Fruit fly (Drosophila melanogaster): ENCODE results near the gene alpha-Est10.

Gene alpha-Est10

dm6 chr3R:7506314-7506988 lies 12.8 kb upstream of the alpha-Est10 start (continued):
- TF ChIP-seq CG15479 (GFP tag; optimal IDR thresholded peaks at IDR 0.05), result no peak
- TF ChIP-seq ttk (GFP tag; IDR thresholded peaks at IDR 0.05), result no peak
- TF ChIP-seq HLH4C (GFP tag; IDR thresholded peaks at IDR 0.05; ENCODE audit: partially characterized antibody), result no peak
- peak; percentile 98 for TF ChIP-seq Ets65A (GFP tag)
- peak; percentile 51 for TF ChIP-seq CG12299 (tag; optimal IDR thresholded peaks at IDR 0.05)
- no peak for TF ChIP-seq jigr1 (GFP tag; IDR thresholded peaks at IDR 0.05)
- peak; percentile 26 for TF ChIP-seq CG4328 (GFP tag; optimal IDR thresholded peaks at IDR 0.05)
- TF ChIP-seq YL-1 (GFP tag; optimal IDR thresholded peaks at IDR 0.05), result no peak
- peak; percentile 78 for TF ChIP-seq D19B (GFP tag; optimal IDR thresholded peaks at IDR 0.05)
- peak; percentile 90 for TF ChIP-seq CG7786 (GFP tag; optimal IDR thresholded peaks at IDR 0.05)
- peak; percentile 64; the same call in 1 of the 3 replicates for TF ChIP-seq CG3726 (GFP tag; IDR thresholded peaks at IDR 0.05)
- TF ChIP-seq mld (GFP tag; IDR thresholded peaks at IDR 0.05; ENCODE audit: partially characterized antibody), result no peak
- peak; percentile 62 for TF ChIP-seq Atf-2 (GFP tag; optimal IDR thresholded peaks at IDR 0.05)
- TF ChIP-seq CG12155 (GFP tag; optimal IDR thresholded peaks at IDR 0.05), result peak; percentile 88
- no peak for TF ChIP-seq CG15073 (GFP tag; optimal IDR thresholded peaks at IDR 0.05)
- peak; percentile 83 for TF ChIP-seq CG9609 (GFP tag; optimal IDR thresholded peaks at IDR 0.05)
- TF ChIP-seq esg (GFP tag; conservative IDR thresholded peaks at IDR 0.05), result peak; percentile 70
- TF ChIP-seq pzg (GFP tag; optimal IDR thresholded peaks at IDR 0.05), result peak; percentile 14
- TF ChIP-seq Rx (GFP tag; IDR thresholded peaks at IDR 0.05), result no peak
- TF ChIP-seq lbe (GFP tag; optimal IDR thresholded peaks at IDR 0.05), result no peak
- peak; percentile 60 for TF ChIP-seq CG34376 (GFP tag; optimal IDR thresholded peaks at IDR 0.05)
- TF ChIP-seq CG3847 (GFP tag; IDR thresholded peaks at IDR 0.05), result peak; percentile 93
- TF ChIP-seq Dref (GFP tag; IDR thresholded peaks at IDR 0.05), result peak; percentile 30; the same call in 1 of the 2 replicates
- no peak for TF ChIP-seq CG5953 (GFP tag; IDR thresholded peaks at IDR 0.05)
- TF ChIP-seq sqz (GFP tag; optimal IDR thresholded peaks at IDR 0.05), result no peak
- TF ChIP-seq CG2875 (GFP tag; optimal IDR thresholded peaks at IDR 0.05), result no peak
- peak; percentile 34; the same call in 1 of the 2 replicates for TF ChIP-seq CG8765 (GFP tag; IDR thresholded peaks at IDR 0.05)
- TF ChIP-seq CG7745 (tag; optimal IDR thresholded peaks at IDR 0.05), result no peak
- TF ChIP-seq CG31441 (GFP tag; IDR thresholded peaks at IDR 0.05), result peak; percentile 38; the same call in 1 of the 2 replicates
- no peak; the same call in 1 of the 3 replicates for TF ChIP-seq ase (GFP tag; IDR thresholded peaks at IDR 0.05)
- TF ChIP-seq zf30C (GFP tag; optimal IDR thresholded peaks at IDR 0.05), result no peak
- peak; percentile 59 for TF ChIP-seq Deaf1 (tag; optimal IDR thresholded peaks at IDR 0.05)
- peak; percentile 72 for TF ChIP-seq CG6854 (GFP tag; optimal IDR thresholded peaks at IDR 0.05)
- 0 out of 2 replicates have a peak, but pooled peaks have one; percentile 21 for TF ChIP-seq CkIIα-i1 (GFP tag; IDR thresholded peaks at IDR 0.05)
- peak; percentile 82 for TF ChIP-seq Max (GFP tag; optimal IDR thresholded peaks at IDR 0.05)
- peak; percentile 55 for TF ChIP-seq CG8089 (GFP tag; optimal IDR thresholded peaks at IDR 0.05)
- TF ChIP-seq Blimp-1 (GFP tag; optimal IDR thresholded peaks at IDR 0.05), result no peak
- TF ChIP-seq CG2199 (GFP tag; IDR thresholded peaks at IDR 0.05), result no peak
- TF ChIP-seq CG14667 (GFP tag; IDR thresholded peaks at IDR 0.05), result peak; percentile 53; the same call in 1 of the 2 replicates
- no peak for TF ChIP-seq CG13287 (GFP tag; IDR thresholded peaks at IDR 0.05; ENCODE audit: partially characterized antibody)
- no peak for TF ChIP-seq Lim3 (GFP tag; IDR thresholded peaks at IDR 0.05)
- no peak for TF ChIP-seq fd102C (GFP tag; optimal IDR thresholded peaks at IDR 0.05)
- peak; percentile 82 for TF ChIP-seq CG1792 (GFP tag; optimal IDR thresholded peaks at IDR 0.05)
- peak; percentile 84 for TF ChIP-seq bcd (GFP tag; optimal IDR thresholded peaks at IDR 0.05)
- peak; percentile 25 for TF ChIP-seq CG18262 (tag; optimal IDR thresholded peaks at IDR 0.05)
- no peak for TF ChIP-seq ato (GFP tag; IDR thresholded peaks at IDR 0.05; ENCODE audit: partially characterized antibody)
- no peak for TF ChIP-seq Dp (GFP tag; optimal IDR thresholded peaks at IDR 0.05)
- no peak for TF ChIP-seq CG3407 (GFP tag; optimal IDR thresholded peaks at IDR 0.05)
- peak; percentile 62; the same call in 1 of the 2 replicates for TF ChIP-seq ssp (GFP tag; IDR thresholded peaks at IDR 0.05)
- no peak for TF ChIP-seq cg (GFP tag; optimal IDR thresholded peaks at IDR 0.05)
